Worm (Caenorhabditis elegans): ENCODE results near the gene dhhc-13.

dhhc-13 gene

DNA sequence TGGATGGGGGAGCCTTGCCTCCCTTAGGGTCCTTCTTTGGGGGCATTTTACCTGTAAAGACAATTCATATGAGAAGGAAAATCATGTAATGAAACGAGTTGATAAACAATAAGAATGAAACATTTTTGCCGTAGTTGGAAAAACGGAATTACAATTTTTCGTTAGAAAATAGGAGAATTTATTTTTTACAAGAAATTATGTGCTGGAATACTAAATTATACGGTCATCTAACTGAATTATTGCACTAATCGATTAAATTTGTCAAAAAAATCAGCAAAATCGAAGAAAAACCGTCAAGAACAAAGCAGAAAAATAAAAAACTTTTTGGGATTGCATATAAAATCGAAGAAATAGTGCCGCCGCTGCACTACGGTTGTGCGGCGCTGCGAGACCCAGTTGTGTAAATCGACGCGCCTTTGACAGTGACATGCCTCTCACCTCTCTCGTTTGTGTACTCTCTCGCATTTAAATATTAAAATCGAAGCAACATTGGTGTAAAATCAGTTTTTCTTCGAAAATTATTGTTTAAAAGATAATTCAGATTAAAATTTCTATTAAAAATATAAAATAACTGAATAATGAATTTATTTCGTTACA lies 30.5 kb downstream of the dhhc-13 start, which contains the start of gene rps-25 (continued):
- TF ChIP-seq lin-26 (GFP tag; IDR thresholded peaks at IDR 0.05) (no peak), nhr-179 (tag; optimal IDR thresholded peaks at IDR 0.05) (no peak), madf-8 (GFP tag; conservative IDR thresholded peaks at IDR 0.05) (0 out of 2 replicates have a peak, but pooled peaks have one; percentile 29), ceh-91 (GFP tag; IDR thresholded peaks at IDR 0.05) (0 out of 2 replicates have a peak, but pooled peaks have one; percentile 21), lsy-27 (tag; optimal IDR thresholded peaks at IDR 0.05; ENCODE audit: borderline replicate concordance, insufficient read depth) (no peak), F39B2.1 (GFP tag; IDR thresholded peaks at IDR 0.05) (no peak), C17E4.6 (GFP tag; IDR thresholded peaks at IDR 0.05) (no peak), dox-1 (GFP tag; IDR thresholded peaks at IDR 0.05) (no peak), ceh-27 (GFP tag; optimal IDR thresholded peaks at IDR 0.05) (no peak), nhr-80 (tag; optimal IDR thresholded peaks at IDR 0.05) (peak; percentile 7), ZK185.1 (tag; optimal IDR thresholded peaks at IDR 0.05; ENCODE audit: poor library complexity, severe bottlenecking) (no peak), bed-2 (GFP tag; IDR thresholded peaks at IDR 0.05) (no peak), bed-1 (GFP tag; IDR thresholded peaks at IDR 0.05) (no peak), somi-1 (GFP tag; optimal IDR thresholded peaks at IDR 0.05) (no peak), Y95B8A.8 (GFP tag; IDR thresholded peaks at IDR 0.05) (no peak), T07F8.4 (tag; optimal IDR thresholded peaks at IDR 0.05) (no peak), egl-44 (GFP tag; IDR thresholded peaks at IDR 0.05) (no peak), nfya-1 (tag; optimal IDR thresholded peaks at IDR 0.05; ENCODE audit: borderline replicate concordance, insufficient read depth) (no peak), ztf-18 (tag; optimal IDR thresholded peaks at IDR 0.05) (peak; percentile 1), B0019.2 (GFP tag; conservative IDR thresholded peaks at IDR 0.05) (no peak), nhr-90 (tag; optimal IDR thresholded peaks at IDR 0.05) (no peak), F49E8.2 (tag; optimal IDR thresholded peaks at IDR 0.05; ENCODE audit: insufficient read depth) (peak; percentile 62), let-526 (GFP tag; IDR thresholded peaks at IDR 0.05) (no peak), F52B5.7 (tag; optimal IDR thresholded peaks at IDR 0.05) (no peak), Y79H2A.3 (GFP tag; conservative IDR thresholded peaks at IDR 0.05) (no peak), sdz-38 (tag; optimal IDR thresholded peaks at IDR 0.05) (no peak), egrh-3 (GFP tag; IDR thresholded peaks at IDR 0.05) (no peak), efl-1 (GFP tag; optimal IDR thresholded peaks at IDR 0.05) (peak; percentile 41), dpl-1 (GFP tag; optimal IDR thresholded peaks at IDR 0.05) (no peak), Y56A3A.18 (GFP tag; IDR thresholded peaks at IDR 0.05) (no peak), ceh-58 (GFP tag; IDR thresholded peaks at IDR 0.05) (no peak), let-607 (tag; optimal IDR thresholded peaks at IDR 0.05) (no peak), attf-5 (GFP tag; optimal IDR thresholded peaks at IDR 0.05) (peak; percentile 29), Y67H2A.10 (GFP tag; conservative IDR thresholded peaks at IDR 0.05) (no peak), Y53G8AR.9 (GFP tag; conservative IDR thresholded peaks at IDR 0.05) (no peak), ztf-26 (tag; optimal IDR thresholded peaks at IDR 0.05) (no peak), madf-10 (tag; optimal IDR thresholded peaks at IDR 0.05) (no peak), ztf-3 (GFP tag; optimal IDR thresholded peaks at IDR 0.05) (no peak), ccch-3 (GFP tag; optimal IDR thresholded peaks at IDR 0.05) (no peak), snpc-1.1 (tag; optimal IDR thresholded peaks at IDR 0.05; ENCODE audit: insufficient read depth) (peak; percentile 83), F22D6.2 (tag; optimal IDR thresholded peaks at IDR 0.05) (no peak), pha-4 (tag; optimal IDR thresholded peaks at IDR 0.05) (no peak), athp-1 (tag; optimal IDR thresholded peaks at IDR 0.05) (no peak), cebp-2 (GFP tag; IDR thresholded peaks at IDR 0.05) (no peak), K12H6.12 (tag; optimal IDR thresholded peaks at IDR 0.05) (no peak), lag-1 (GFP tag; IDR thresholded peaks at IDR 0.05) (no peak), rpc-1 (optimal IDR thresholded peaks at IDR 0.05) (no peak), rpc-1 (tag; optimal IDR thresholded peaks at IDR 0.05) (no peak), ztf-25 (GFP tag; IDR thresholded peaks at IDR 0.05) (no peak)
